Fruit fly (Drosophila melanogaster) whole organism, embryonic: ENCODE results near the gene CG42795.

Experiments used
- ATbp ChIP-seq: fragments of 200-800 bp; sonication (Bioruptor generic); optimal IDR thresholded peaks from 2 replicates; lab custom pipeline; 2017; ENCODE audit warnings: missing biosample characterization, mild to moderate bottlenecking, missing genetic modification characterization, missing genetic modification reagents
- Awh ChIP-seq: fragments of 200-800 bp; sonication (Bioruptor generic); IDR thresholded peaks from 2 replicates; pipeline ENCODE4, ENCODE4 v1.3.6; 2022; ENCODE audit warnings: missing biosample characterization, missing genetic modification characterization
- Blimp-1 ChIP-seq: fragments of 200-800 bp; sonication (Bioruptor generic); optimal IDR thresholded peaks from 3 replicates; lab custom pipeline; 2018; ENCODE audit warnings: missing biosample characterization, missing genetic modification characterization, mild to moderate bottlenecking, moderate library complexity, missing genetic modification reagents
- BtbVII ChIP-seq: fragments of 200-800 bp; sonication (Bioruptor generic); optimal IDR thresholded peaks from 3 replicates; lab custom pipeline; 2017; ENCODE audit warnings: missing biosample characterization, mild to moderate bottlenecking, missing genetic modification characterization
- CG10366 ChIP-seq: fragments of 200-800 bp; sonication (Bioruptor generic); IDR thresholded peaks from 2 replicates; pipeline ENCODE4 v1.3.6; 2022; ENCODE audit warnings: missing biosample characterization, missing genetic modification characterization
- CG10543 ChIP-seq: fragments of 200-800 bp; sonication (Bioruptor generic); optimal IDR thresholded peaks from 3 replicates; lab custom pipeline; 2017; ENCODE audit warnings: missing biosample characterization, mild to moderate bottlenecking, missing genetic modification characterization, moderate library complexity
- CG10959 ChIP-seq: fragments of 200-800 bp; sonication (Bioruptor generic); IDR thresholded peaks from 2 replicates; pipeline ENCODE4 v1.3.6; 2022; ENCODE audit warnings: missing biosample characterization, missing genetic modification characterization
- CG12744 ChIP-seq: fragments of 200-800 bp; sonication (Bioruptor generic); optimal IDR thresholded peaks from 2 replicates; lab custom pipeline; 2016; ENCODE audit warnings: missing biosample characterization, missing genetic modification characterization
- CG12769 ChIP-seq: fragments of 200-800 bp; sonication (Bioruptor generic); optimal IDR thresholded peaks from 2 replicates; lab custom pipeline; 2019; ENCODE audit warnings: missing biosample characterization, mild to moderate bottlenecking, missing genetic modification characterization, moderate library complexity
- CG1602 ChIP-seq: fragments of 200-800 bp; sonication (Bioruptor generic); optimal IDR thresholded peaks from 3 replicates; lab custom pipeline; 2016; ENCODE audit warnings: missing biosample characterization, missing genetic modification characterization
- CG17568 ChIP-seq: fragments of 200-800 bp; sonication (Bioruptor generic); optimal IDR thresholded peaks from 2 replicates; lab custom pipeline; 2018; ENCODE audit warnings: missing biosample characterization, mild to moderate bottlenecking, missing genetic modification characterization, moderate library complexity
- CG17612 ChIP-seq: fragments of 200-800 bp; sonication (Bioruptor generic); IDR thresholded peaks from 2 replicates; pipeline ENCODE4 v1.3.6; 2022; ENCODE audit warnings: missing biosample characterization, missing genetic modification characterization
- CG30020 ChIP-seq: fragments of 200-800 bp; optimal IDR thresholded peaks from 2 replicates; lab custom pipeline; 2019; ENCODE audit warnings: missing biosample characterization, mild to moderate bottlenecking, missing genetic modification characterization, moderate library complexity
- CG30431 ChIP-seq: fragments of 200-800 bp; sonication (Bioruptor generic); optimal IDR thresholded peaks from 2 replicates; lab custom pipeline; 2017; ENCODE audit warnings: missing biosample characterization, missing genetic modification characterization
- CG31365 ChIP-seq: fragments of 200-800 bp; sonication (Bioruptor generic); optimal IDR thresholded peaks from 2 replicates; lab custom pipeline; 2018; ENCODE audit warnings: missing biosample characterization, mild to moderate bottlenecking, missing genetic modification characterization
- CG3163 ChIP-seq: fragments of 200-800 bp; sonication (Bioruptor generic); optimal IDR thresholded peaks from 3 replicates; lab custom pipeline; 2016; ENCODE audit warnings: missing biosample characterization, missing genetic modification characterization
- CG34422 ChIP-seq: fragments of 200-800 bp; sonication (Bioruptor generic); IDR thresholded peaks from 3 replicates; pipeline ENCODE4 v1.3.6; 2022; ENCODE audit warnings: missing biosample characterization, missing genetic modification characterization
- CG4282 ChIP-seq: fragments of 200-800 bp; sonication (Bioruptor generic); optimal IDR thresholded peaks from 2 replicates; lab custom pipeline; 2016; ENCODE audit warnings: missing biosample characterization, missing genetic modification characterization
- CG6689 ChIP-seq: fragments of 200-800 bp; sonication (Bioruptor generic); IDR thresholded peaks from 2 replicates; pipeline ENCODE4 v1.3.6; 2022; ENCODE audit warnings: missing biosample characterization, missing genetic modification characterization
- CG7987 ChIP-seq: fragments of 200-800 bp; sonication (Bioruptor generic); optimal IDR thresholded peaks from 2 replicates; lab custom pipeline; 2018; ENCODE audit warnings: missing biosample characterization, mild to moderate bottlenecking, missing genetic modification characterization, moderate library complexity
- CG8359 ChIP-seq: fragments of 200-800 bp; sonication (Bioruptor generic); optimal IDR thresholded peaks from 2 replicates; lab custom pipeline; 2017; ENCODE audit warnings: missing biosample characterization, mild to moderate bottlenecking, missing genetic modification characterization, borderline replicate concordance
- CG8388 ChIP-seq: fragments of 200-800 bp; sonication (Bioruptor generic); optimal IDR thresholded peaks from 2 replicates; lab custom pipeline; 2019; ENCODE audit warnings: missing biosample characterization, mild to moderate bottlenecking, missing genetic modification characterization, moderate library complexity
- CG9797 ChIP-seq: fragments of 200-800 bp; sonication (Bioruptor generic); optimal IDR thresholded peaks from 3 replicates; lab custom pipeline; 2018; ENCODE audit warnings: missing biosample characterization, mild to moderate bottlenecking, missing genetic modification characterization
- CHES-1-like ChIP-seq: fragments of 200-800 bp; sonication (Bioruptor generic); optimal IDR thresholded peaks from 2 replicates; lab custom pipeline; 2016; ENCODE audit warnings: missing biosample characterization, missing genetic modification characterization
- Chrac-16 ChIP-seq: fragments of 200-800 bp; sonication (Bioruptor generic); optimal IDR thresholded peaks from 3 replicates; lab custom pipeline; 2016; ENCODE audit warnings: missing biosample characterization, missing genetic modification characterization
- Dbx ChIP-seq: fragments of 200-800 bp; sonication (Bioruptor generic); IDR thresholded peaks from 3 replicates; pipeline ENCODE4 v1.3.6; 2022; ENCODE audit warnings: missing biosample characterization, missing genetic modification characterization
- Dfd ChIP-seq, 2 experiments: fragments of >200 bp; optimal IDR thresholded peaks; 2 replicates each; lab custom pipeline; 2017; ENCODE audit warnings: missing biosample characterization in 2 of 2, missing genetic modification characterization in 2 of 2
- Dip2 ChIP-seq: fragments of 200-800 bp; sonication (Bioruptor generic); IDR thresholded peaks from 2 replicates; pipeline ENCODE4 v1.3.6; 2022; ENCODE audit warnings: missing biosample characterization, missing genetic modification characterization
- Dref ChIP-seq: fragments of 200-800 bp; sonication (Bioruptor generic); IDR thresholded peaks from 2 replicates; pipeline ENCODE4 v1.3.6; 2022; ENCODE audit warnings: missing biosample characterization, missing genetic modification characterization
- E2f1 ChIP-seq: fragments of 200-800 bp; sonication (Bioruptor generic); IDR thresholded peaks from 2 replicates; pipeline ENCODE4 v1.3.6; 2022; ENCODE audit warnings: missing biosample characterization, missing genetic modification characterization
- Fer2 ChIP-seq: fragments of 200-800 bp; sonication (Bioruptor generic); optimal IDR thresholded peaks from 2 replicates; lab custom pipeline; 2018; ENCODE audit warnings: missing biosample characterization, mild to moderate bottlenecking, missing genetic modification characterization, moderate library complexity
- NC2α ChIP-seq: fragments of 200-800 bp; sonication (Bioruptor generic); optimal IDR thresholded peaks from 2 replicates; lab custom pipeline; 2016; ENCODE audit warnings: missing biosample characterization, missing genetic modification characterization
- bbx ChIP-seq: fragments of 200-800 bp; sonication (Bioruptor generic); IDR thresholded peaks from 2 replicates; pipeline ENCODE4 v1.3.6; 2022; ENCODE audit warnings: missing biosample characterization, missing genetic modification characterization; ENCODE audit not compliant: partially characterized antibody
- cg ChIP-seq: fragments of 200-800 bp; sonication (Bioruptor generic); optimal IDR thresholded peaks from 3 replicates; lab custom pipeline; 2019; ENCODE audit warnings: missing biosample characterization, mild to moderate bottlenecking, missing genetic modification characterization, moderate library complexity
- dysf ChIP-seq: fragments of 200-800 bp; sonication (Bioruptor generic); IDR thresholded peaks from 3 replicates; pipeline ENCODE4 v1.3.6; 2022; ENCODE audit warnings: missing biosample characterization, missing genetic modification characterization
- hb ChIP-seq: fragments of 200-800 bp; sonication (Bioruptor generic); IDR thresholded peaks from 3 replicates; pipeline ENCODE4 v1.3.6; 2022; ENCODE audit warnings: missing biosample characterization, missing genetic modification characterization; ENCODE audit not compliant: partially characterized antibody
- insv ChIP-seq, 2 experiments: fragments of 200-800 bp; sonication (Bioruptor generic); optimal IDR thresholded peaks; 3 replicates each; lab custom pipeline; 2016 to 2018; ENCODE audit warnings: missing biosample characterization in 2 of 2, missing genetic modification characterization in 2 of 2
- knrl ChIP-seq: fragments of 200-800 bp; sonication (Bioruptor generic); IDR thresholded peaks from 3 replicates; pipeline ENCODE4 v1.3.6; 2022; ENCODE audit warnings: missing biosample characterization, missing genetic modification characterization; ENCODE audit not compliant: partially characterized antibody
- otp ChIP-seq: fragments of 200-800 bp; sonication (Bioruptor generic); IDR thresholded peaks from 3 replicates; pipeline ENCODE4, ENCODE4 v1.3.6; 2022; ENCODE audit warnings: missing biosample characterization, missing genetic modification characterization
- sima ChIP-seq: fragments of 200-800 bp; sonication (Bioruptor generic); optimal IDR thresholded peaks from 2 replicates; lab custom pipeline; 2016; ENCODE audit warnings: missing biosample characterization, missing genetic modification characterization
- slp2 ChIP-seq: fragments of 200-800 bp; sonication (Bioruptor generic); optimal IDR thresholded peaks from 2 replicates; lab custom pipeline; 2016; ENCODE audit warnings: missing biosample characterization, missing genetic modification characterization
- ssp ChIP-seq: fragments of 200-800 bp; sonication (Bioruptor generic); IDR thresholded peaks from 2 replicates; pipeline ENCODE4 v1.3.6; 2022; ENCODE audit warnings: missing biosample characterization, missing genetic modification characterization
- tin ChIP-seq: fragments of 200-800 bp; sonication (Bioruptor generic); optimal IDR thresholded peaks from 3 replicates; lab custom pipeline; 2016; ENCODE audit warnings: missing biosample characterization, missing genetic modification characterization
- tll ChIP-seq, 2 experiments: fragments of 200-800 bp in 1 of 2; fragments of >200 bp in 1 of 2; sonication (Bioruptor generic) in 1 of 2; optimal IDR thresholded peaks; 2 replicates each; lab custom pipeline; 2017 to 2019; ENCODE audit warnings: missing biosample characterization in 2 of 2, missing genetic modification characterization in 2 of 2, mild to moderate bottlenecking in 1 of 2, moderate library complexity in 1 of 2
- toy ChIP-seq: fragments of 200-800 bp; sonication (Bioruptor generic); IDR thresholded peaks from 2 replicates; pipeline ENCODE4 v1.3.6; 2022; ENCODE audit warnings: missing biosample characterization, missing genetic modification characterization
- tup ChIP-seq: fragments of 200-800 bp; sonication (Bioruptor generic); optimal IDR thresholded peaks from 2 replicates; lab custom pipeline; 2016; ENCODE audit warnings: missing biosample characterization, mild to moderate bottlenecking, missing genetic modification characterization, moderate library complexity
- unc-4 ChIP-seq: fragments of 200-800 bp; sonication (Bioruptor generic); IDR thresholded peaks from 2 replicates; pipeline ENCODE4 v1.3.6; 2022; ENCODE audit warnings: missing biosample characterization, missing genetic modification characterization; ENCODE audit not compliant: partially characterized antibody
- zen ChIP-seq: fragments of 200-800 bp; sonication (Bioruptor generic); optimal IDR thresholded peaks from 3 replicates; lab custom pipeline; 2018; ENCODE audit warnings: missing biosample characterization, mild to moderate bottlenecking, missing genetic modification characterization, moderate library complexity
- zen2 ChIP-seq: fragments of 200-800 bp; sonication (Bioruptor generic); IDR thresholded peaks from 3 replicates; pipeline ENCODE4 v1.3.6; 2022; ENCODE audit warnings: missing biosample characterization, missing genetic modification characterization; ENCODE audit not compliant: partially characterized antibody

The CG42795 gene

DNA sequence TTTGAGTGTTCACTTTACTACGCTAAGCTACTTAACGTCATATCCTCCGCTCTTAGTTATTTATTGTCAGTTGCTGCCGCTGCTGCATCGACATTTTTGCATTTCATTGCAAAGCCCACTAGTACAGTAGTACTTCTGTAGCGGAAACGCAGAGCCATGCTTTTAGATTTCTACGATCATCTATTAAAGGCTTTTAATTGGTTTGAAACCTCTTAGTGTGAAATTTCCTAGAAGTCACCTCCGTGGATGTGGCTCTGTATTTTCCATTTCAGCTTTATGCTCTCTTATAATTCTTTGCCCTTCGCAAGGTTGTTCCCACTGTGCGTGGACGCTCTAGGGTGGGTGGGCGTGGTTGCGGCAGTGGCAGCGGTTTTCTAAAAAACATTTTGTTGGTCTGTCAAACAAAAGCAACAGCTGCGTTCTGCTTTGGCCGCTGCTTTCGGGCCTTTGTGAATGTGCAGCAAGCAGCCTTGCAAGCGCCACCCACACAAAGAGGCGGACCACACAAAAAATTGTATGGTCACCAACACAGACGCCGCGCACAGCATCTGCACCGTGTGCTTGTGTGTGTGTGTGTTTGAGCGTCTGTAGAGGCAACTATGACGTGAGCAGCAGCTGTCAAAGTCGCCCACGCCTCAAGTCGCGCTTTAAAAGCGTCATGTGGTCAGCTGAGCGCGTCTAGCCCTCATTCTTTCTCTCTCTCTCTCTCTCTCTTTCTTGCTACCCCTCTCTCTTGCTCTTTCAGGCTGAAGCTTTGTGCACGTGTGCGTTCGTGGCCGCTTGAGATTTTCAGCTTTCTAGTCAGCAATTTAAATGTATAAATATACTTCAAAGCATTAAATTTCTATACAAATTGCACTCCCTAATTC lies 41.4 kb downstream of the CG42795 start (continued):
- no peak for TF ChIP-seq zen (tag; lab: Kevin White, UChicago)
- TF ChIP-seq toy (GFP tag; lab: Robert Waterston, UW): no peak
- no peak for TF ChIP-seq Dfd (GFP tag; optimal IDR thresholded peaks at IDR 0.05; lab: Kevin White, UChicago)
- peak; percentile 28; the same call in 1 of the 2 replicates for TF ChIP-seq E2f1 (GFP tag; lab: Robert Waterston, UW)
- TF ChIP-seq slp2: no peak
- no peak for TF ChIP-seq Fer2
- no peak for TF ChIP-seq CG1602 (GFP tag; lab: Kevin White, UChicago)
- peak; percentile 80 for TF ChIP-seq cg (GFP tag; lab: Kevin White, UChicago)
- TF ChIP-seq tll (GFP tag; optimal IDR thresholded peaks at IDR 0.05; lab: Kevin White, UChicago): no peak
- TF ChIP-seq sima: no peak
- TF ChIP-seq otp (GFP tag; lab: Robert Waterston, UW): no peak
- no peak for TF ChIP-seq Blimp-1
- no peak for TF ChIP-seq CG12769 (tag; lab: Kevin White, UChicago)
- TF ChIP-seq CG8388: no peak
- no peak for TF ChIP-seq CG10366
- no peak for TF ChIP-seq CG8359 (GFP tag; lab: Kevin White, UChicago)
- TF ChIP-seq tup (GFP tag; lab: Kevin White, UChicago): no peak
- TF ChIP-seq CG7987 (GFP tag; lab: Kevin White, UChicago): peak; percentile 9
- no peak for TF ChIP-seq CG3163 (GFP tag; lab: Kevin White, UChicago)
- TF ChIP-seq CG30431: no peak
- no peak for TF ChIP-seq insv (GFP tag; optimal IDR thresholded peaks at IDR 0.05; lab: Kevin White, UChicago)
- no peak for TF ChIP-seq ATbp (GFP tag; lab: Kevin White, UChicago)
- no peak for TF ChIP-seq Dip2 (GFP tag; lab: Robert Waterston, UW)
- no peak for TF ChIP-seq Chrac-16
- no peak for TF ChIP-seq unc-4 (GFP tag; lab: Robert Waterston, UW)
- TF ChIP-seq CG31365 (tag; lab: Kevin White, UChicago): no peak
- TF ChIP-seq NC2α: no peak
- TF ChIP-seq CG10959 (GFP tag; lab: Robert Waterston, UW): no peak
- no peak for TF ChIP-seq ssp (GFP tag; lab: Robert Waterston, UW)
- no peak for TF ChIP-seq CG6689 (GFP tag; lab: Robert Waterston, UW)
- TF ChIP-seq CG10543: no peak
- TF ChIP-seq zen2 (GFP tag; lab: Robert Waterston, UW): 0 out of 3 replicates have a peak, but pooled peaks have one; percentile 6
- TF ChIP-seq bbx (GFP tag; lab: Robert Waterston, UW): no peak
- 0 out of 3 replicates have a peak, but pooled peaks have one; percentile 11 for TF ChIP-seq Dbx (GFP tag; lab: Robert Waterston, UW)
- no peak for TF ChIP-seq hb
- TF ChIP-seq CG17568 (GFP tag; lab: Kevin White, UChicago): no peak
- no peak for TF ChIP-seq CG34422 (GFP tag; lab: Robert Waterston, UW)
- no peak for TF ChIP-seq BtbVII (GFP tag; lab: Kevin White, UChicago)
- no peak for TF ChIP-seq dysf
- TF ChIP-seq CG12744: no peak
- TF ChIP-seq CG4282 (GFP tag; lab: Kevin White, UChicago): no peak
- no peak for TF ChIP-seq tin
- TF ChIP-seq CG9797: no peak
- no peak for TF ChIP-seq knrl (GFP tag; lab: Robert Waterston, UW)
- no peak for TF ChIP-seq Dref
- no peak for TF ChIP-seq Awh (GFP tag; lab: Robert Waterston, UW)
- no peak for TF ChIP-seq CG17612 (GFP tag; lab: Robert Waterston, UW)
- no peak for TF ChIP-seq CG30020
- TF ChIP-seq CHES-1-like (GFP tag; lab: Kevin White, UChicago): no peak
